Worm (Caenorhabditis elegans): ENCODE measurements around the gene F55G11.10.

F55G11.10 gene

DNA sequence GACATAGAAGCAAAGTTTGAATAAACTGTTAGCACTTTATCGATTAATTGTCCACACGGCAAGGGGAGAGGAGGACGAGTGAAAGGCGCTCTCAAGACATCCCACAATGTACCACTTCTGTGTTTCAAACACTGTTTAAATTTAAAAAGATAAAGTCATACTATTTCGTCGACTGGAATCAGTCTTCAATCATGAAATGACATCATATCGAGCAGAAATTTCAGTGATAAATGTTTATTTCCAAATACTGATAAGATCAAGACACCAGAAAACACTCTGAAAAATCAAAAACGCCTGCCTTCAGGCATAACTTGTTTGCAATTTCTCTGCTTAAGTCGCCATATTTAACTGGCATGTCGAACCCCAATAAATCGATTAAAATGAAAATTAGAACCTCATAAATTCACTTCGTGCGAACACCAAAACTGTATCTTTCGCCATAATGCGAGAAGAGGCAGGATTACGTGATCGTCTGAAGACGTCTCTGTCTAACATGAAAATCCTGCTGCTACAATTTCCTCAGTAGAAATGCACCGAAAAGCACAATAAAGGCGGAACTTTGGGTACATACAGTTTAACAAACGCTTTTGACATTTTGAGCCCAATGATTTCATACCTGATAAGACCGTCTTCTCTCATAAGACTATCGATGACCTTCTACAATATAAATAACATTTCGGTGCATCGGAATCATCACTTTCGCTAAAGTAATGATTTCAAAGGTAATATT is 29.9 kb downstream of the F55G11.10 start, which contains the start of gene K10D11.2:
Gene K10D11.2 (plus strand): TSS at position 680 of the 730 bp plus-strand sequence.
- no peak for TF ChIP-seq unc-62 (GFP tag; optimal IDR thresholded peaks at IDR 0.05)

DNA sequence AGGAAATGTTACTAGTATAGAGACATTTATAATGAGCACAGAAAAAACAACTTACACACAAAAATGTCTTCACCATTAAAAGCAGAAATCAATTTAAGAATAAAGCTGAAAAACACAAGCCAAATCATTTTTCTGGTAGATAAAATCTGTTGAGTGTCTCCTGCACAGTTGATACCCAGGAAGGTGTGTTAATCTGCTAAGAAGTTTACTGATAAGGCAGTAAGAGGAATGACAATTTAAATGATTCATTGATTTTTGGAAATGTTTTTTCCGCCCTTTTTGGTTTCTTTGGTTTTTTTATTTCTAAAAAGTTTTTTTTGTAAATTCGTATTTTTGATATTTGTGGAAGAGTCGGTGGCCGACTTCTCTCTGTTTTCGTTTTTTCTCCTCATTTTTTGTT is 37.4 kb downstream of the F55G11.10 start, which contains the start of gene K10D11.3:
Gene K10D11.3 (minus strand): TSS at position 174 of the 400 bp plus-strand sequence.
- no peak for TF ChIP-seq unc-62 (GFP tag; optimal IDR thresholded peaks at IDR 0.05)

DNA sequence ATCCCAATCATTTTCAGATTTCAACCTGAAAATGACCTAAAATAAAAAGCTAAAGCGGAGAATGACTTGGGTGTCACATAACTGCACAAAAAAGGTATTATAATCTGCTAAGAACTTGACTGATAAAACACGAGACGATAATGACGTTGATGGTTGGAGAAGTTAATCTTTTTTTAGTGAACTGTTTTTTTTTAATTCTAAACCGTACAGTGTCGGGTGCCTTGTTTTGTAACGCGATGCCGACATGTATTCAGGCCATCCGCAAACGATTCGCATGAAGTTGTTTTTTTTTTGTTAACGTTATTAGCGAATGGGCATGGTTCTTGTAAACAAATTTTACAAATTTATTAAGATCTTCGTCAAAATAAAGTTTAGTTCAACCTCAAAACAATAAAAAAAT is 40.8 kb downstream of the F55G11.10 start, which contains the start of gene K10D11.6:
Gene K10D11.6 (minus strand): TSS at position 101 of the 400 bp plus-strand sequence.
- TF ChIP-seq unc-62 (GFP tag; optimal IDR thresholded peaks at IDR 0.05) = no peak

DNA sequence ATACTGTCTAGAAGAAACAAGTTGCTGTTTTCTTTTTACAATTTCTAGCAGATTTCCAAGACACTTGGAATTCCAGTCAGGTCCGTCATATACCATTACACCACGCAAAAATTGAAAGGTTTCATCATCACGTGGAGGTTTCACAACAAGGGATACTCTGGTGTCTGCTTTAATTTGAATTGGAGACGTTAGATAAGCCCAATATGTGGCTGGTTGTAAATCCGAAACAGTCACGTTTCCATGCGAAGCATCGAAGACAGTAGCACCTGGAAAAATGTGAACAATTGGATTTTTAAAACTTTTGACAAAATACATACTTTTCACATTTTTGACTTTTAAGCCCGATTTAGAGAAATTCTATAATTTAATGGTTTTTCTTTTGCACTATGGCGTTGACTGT is 42.1 kb downstream of the F55G11.10 start:
- no peak for TF ChIP-seq unc-62 (GFP tag; optimal IDR thresholded peaks at IDR 0.05)

DNA sequence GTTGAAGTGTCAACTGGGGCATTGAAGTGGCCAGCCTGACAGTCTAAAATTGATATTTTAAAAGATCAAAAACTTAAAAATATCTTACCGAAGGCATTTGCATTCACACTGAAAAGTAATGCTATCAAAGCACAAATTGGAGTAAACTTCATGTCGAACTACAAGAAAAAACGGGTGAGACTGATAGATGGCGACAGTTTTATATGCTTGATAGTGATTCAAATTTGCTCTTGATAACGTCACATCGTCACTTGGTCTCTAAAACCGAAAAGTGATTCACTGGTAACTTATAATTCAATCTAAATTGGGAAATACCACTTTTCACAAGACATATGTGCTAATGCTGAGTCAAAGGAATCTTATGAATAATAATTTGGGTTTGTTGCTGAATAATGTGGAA is 43.1 kb downstream of the F55G11.10 start, which contains the start of gene K10D11.5:
Gene K10D11.5 (minus strand): TSS at position 215 of the 400 bp plus-strand sequence.
- no peak for TF ChIP-seq unc-62 (GFP tag; optimal IDR thresholded peaks at IDR 0.05)

DNA sequence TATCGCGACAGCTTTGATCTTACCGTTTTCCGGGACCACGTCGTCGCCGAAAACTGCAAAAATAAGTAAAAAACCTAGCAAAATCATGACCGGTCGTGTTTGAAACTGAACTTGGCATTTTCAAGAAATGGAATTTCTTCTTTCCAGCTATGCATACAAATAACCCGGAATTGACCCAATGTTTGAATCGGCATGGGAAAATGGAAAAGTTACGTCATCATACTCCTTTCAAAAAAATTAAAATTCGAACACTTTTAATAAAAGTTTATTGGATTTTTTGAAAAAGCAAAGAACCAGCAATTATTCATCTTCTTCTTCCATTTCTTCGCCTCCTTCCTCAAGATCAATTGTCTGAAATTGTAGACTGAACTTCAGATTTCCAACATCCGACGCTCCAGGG is 45.8 kb downstream of the F55G11.10 start, which contains the start of gene K10D11.4:
Gene K10D11.4 (minus strand): TSS at position 101 of the 400 bp plus-strand sequence.
- TF ChIP-seq unc-62 (GFP tag; optimal IDR thresholded peaks at IDR 0.05) = no peak

DNA sequence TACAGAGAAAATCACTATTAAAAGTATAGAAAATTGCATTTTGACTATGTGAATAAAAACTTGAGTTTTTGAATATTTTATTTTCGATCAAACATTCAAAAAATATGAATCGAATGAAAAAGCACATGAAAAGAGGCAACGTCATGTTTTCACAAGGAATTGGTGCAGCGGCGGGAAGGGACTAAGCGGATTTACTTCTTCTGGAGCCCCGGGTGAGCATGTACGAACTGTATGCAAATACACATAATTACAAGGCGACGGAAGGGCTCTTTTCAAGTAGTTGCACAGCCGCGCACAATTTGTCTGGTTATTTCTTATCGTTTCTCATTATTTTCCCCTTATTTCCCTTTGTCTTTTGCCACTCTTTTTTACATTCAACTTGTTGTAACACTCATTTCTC is 47.3 kb downstream of the F55G11.10 start, which contains the start of gene K10D11.7:
Gene K10D11.7 (minus strand): TSS at position 101 of the 400 bp plus-strand sequence.
- no peak for TF ChIP-seq unc-62 (GFP tag; optimal IDR thresholded peaks at IDR 0.05)

DNA sequence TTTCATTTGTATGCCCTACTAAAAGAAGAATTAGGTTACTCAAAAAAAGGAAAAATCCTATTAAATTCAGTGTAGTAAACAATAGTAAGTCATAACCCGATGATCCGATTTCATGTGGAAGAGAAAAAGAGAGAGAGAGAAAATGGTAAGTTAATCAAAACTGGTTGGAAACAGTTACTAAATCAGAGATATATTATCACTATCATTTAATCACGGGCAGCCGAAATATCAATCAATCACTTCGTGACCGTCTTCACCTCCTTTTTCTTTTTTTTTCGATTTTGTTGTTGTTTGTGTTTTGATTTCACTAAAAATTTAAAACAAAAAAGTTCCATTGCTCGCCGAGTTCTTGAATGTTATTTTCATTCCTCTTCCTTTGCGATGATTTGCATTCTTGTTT is 49.0 kb downstream of the F55G11.10 start:
- no peak for TF ChIP-seq unc-62 (GFP tag; optimal IDR thresholded peaks at IDR 0.05)

DNA sequence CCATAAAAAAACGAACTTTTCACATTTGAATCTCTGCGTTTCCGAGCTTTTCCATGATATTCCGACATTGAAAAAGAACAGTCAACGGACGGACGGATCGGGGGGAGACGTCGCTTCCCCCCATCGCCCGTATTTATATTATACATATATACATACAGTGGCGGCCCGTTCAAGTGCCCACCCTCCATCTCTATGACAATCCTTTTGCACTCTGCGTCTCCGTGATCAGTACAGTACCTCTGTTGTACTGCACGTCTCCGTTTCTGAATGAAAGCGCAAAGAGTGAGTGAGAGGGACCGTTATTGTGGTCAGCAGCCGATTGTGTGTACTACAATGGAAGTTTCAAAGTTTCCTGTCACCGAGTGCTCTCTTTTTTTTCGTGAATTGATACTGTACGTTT is 50.5 kb downstream of the F55G11.10 start:
- TF ChIP-seq unc-62 (GFP tag; optimal IDR thresholded peaks at IDR 0.05) = no peak
